Fruit fly (Drosophila melanogaster) whole organism, pupa: Measurements from ENCODE around the gene Hr38.

Source experiments
- CG10348 ChIP-seq: fragments of 200-800 bp; sonication (Bioruptor generic); IDR thresholded peaks from 2 replicates; pipeline ENCODE4 v1.3.6; 2022; ENCODE audit warnings: missing biosample characterization, missing genetic modification characterization
- CG12605 ChIP-seq: fragments of 200-800 bp; sonication (Bioruptor generic); IDR thresholded peaks from 2 replicates; pipeline ENCODE4 v1.3.6; 2022; ENCODE audit warnings: missing biosample characterization, missing genetic modification characterization
- CG13204 ChIP-seq: fragments of 200-800 bp; sonication (Bioruptor generic); optimal IDR thresholded peaks from 2 replicates; lab custom pipeline; 2018; ENCODE audit warnings: missing biosample characterization, mild to moderate bottlenecking, missing genetic modification characterization, moderate library complexity
- CG14655 ChIP-seq: fragments of 200-800 bp; sonication (Bioruptor generic); optimal IDR thresholded peaks from 3 replicates; lab custom pipeline; 2017; ENCODE audit warnings: mild to moderate bottlenecking, missing biosample characterization, missing genetic modification reagents, missing genetic modification characterization
- CG15710 ChIP-seq: fragments of 200-800 bp; sonication (Bioruptor generic); optimal IDR thresholded peaks from 2 replicates; lab custom pipeline; 2018; ENCODE audit warnings: missing biosample characterization, mild to moderate bottlenecking, missing genetic modification characterization, moderate library complexity
- CG17806 ChIP-seq: fragments of 200-800 bp; sonication (Bioruptor generic); optimal IDR thresholded peaks from 2 replicates; lab custom pipeline; 2018; ENCODE audit warnings: missing biosample characterization, mild to moderate bottlenecking, missing genetic modification characterization, moderate library complexity
- CG32121 ChIP-seq: fragments of 200-800 bp; sonication (Bioruptor generic); IDR thresholded peaks from 2 replicates; pipeline ENCODE4 v1.3.6; 2022; ENCODE audit warnings: missing biosample characterization, missing genetic modification characterization
- CG34367 ChIP-seq: fragments of 200-800 bp; sonication (Bioruptor generic); optimal IDR thresholded peaks from 2 replicates; lab custom pipeline; 2018; ENCODE audit warnings: missing biosample characterization, mild to moderate bottlenecking, missing genetic modification characterization
- CG4496 ChIP-seq: fragments of 200-800 bp; sonication (Bioruptor generic); IDR thresholded peaks from 3 replicates; pipeline ENCODE4 v1.3.6; 2022; ENCODE audit warnings: missing biosample characterization, missing genetic modification characterization
- CG8159 ChIP-seq: fragments of 200-800 bp; sonication (Bioruptor generic); optimal IDR thresholded peaks from 3 replicates; lab custom pipeline; 2018; ENCODE audit warnings: missing biosample characterization, mild to moderate bottlenecking, missing genetic modification characterization, moderate library complexity
- CG8301 ChIP-seq: fragments of 200-800 bp; sonication (Bioruptor generic); optimal IDR thresholded peaks from 2 replicates; lab custom pipeline; 2018; ENCODE audit warnings: missing biosample characterization, mild to moderate bottlenecking, missing genetic modification characterization
- CG9948 ChIP-seq: fragments of 200-800 bp; sonication (Bioruptor generic); optimal IDR thresholded peaks from 2 replicates; lab custom pipeline; 2018; ENCODE audit warnings: missing biosample characterization, mild to moderate bottlenecking, missing genetic modification characterization, moderate library complexity
- D1 ChIP-seq: fragments of 200-800 bp; sonication (Bioruptor generic); optimal IDR thresholded peaks from 2 replicates; lab custom pipeline; 2018; ENCODE audit warnings: missing biosample characterization, mild to moderate bottlenecking, missing genetic modification characterization, moderate library complexity
- EcR ChIP-seq: fragments of 200-800 bp; sonication (Bioruptor generic); optimal IDR thresholded peaks from 3 replicates; lab custom pipeline; 2019; ENCODE audit warnings: missing biosample characterization, missing genetic modification characterization, mild to moderate bottlenecking, moderate library complexity, missing genetic modification reagents
- Ets98B ChIP-seq: fragments of 200-800 bp; sonication (Bioruptor generic); IDR thresholded peaks from 2 replicates; pipeline ENCODE4 v1.3.6; 2022; ENCODE audit warnings: missing biosample characterization, missing genetic modification characterization
- Pif1A ChIP-seq: fragments of 200-800 bp; sonication (Bioruptor generic); optimal IDR thresholded peaks from 3 replicates; lab custom pipeline; 2016; ENCODE audit warnings: missing biosample characterization, missing genetic modification characterization
- Pif1B ChIP-seq: fragments of 200-800 bp; sonication (Bioruptor generic); optimal IDR thresholded peaks from 3 replicates; lab custom pipeline; 2016; ENCODE audit warnings: missing biosample characterization, missing genetic modification characterization
- Snoo ChIP-seq: fragments of 200-800 bp; sonication (Bioruptor generic); optimal IDR thresholded peaks from 3 replicates; lab custom pipeline; 2017; ENCODE audit warnings: missing biosample characterization, mild to moderate bottlenecking, missing genetic modification characterization, inconsistent platforms
- fd96Ca ChIP-seq: fragments of 200-800 bp; sonication (Bioruptor generic); IDR thresholded peaks from 3 replicates; pipeline ENCODE4 v1.3.6; 2022; ENCODE audit warnings: missing biosample characterization, missing genetic modification characterization
- gl ChIP-seq: fragments of 200-800 bp; sonication (Bioruptor generic); optimal IDR thresholded peaks from 2 replicates; lab custom pipeline; 2018; ENCODE audit warnings: missing biosample characterization, mild to moderate bottlenecking, missing genetic modification characterization
- rn ChIP-seq: fragments of 200-800 bp; sonication (Bioruptor generic); IDR thresholded peaks from 2 replicates; pipeline ENCODE4 v1.3.6; 2022; ENCODE audit warnings: missing biosample characterization, missing genetic modification characterization

The Hr38 gene

dm6 chr2L:20704511-20705266 lies 9.7 kb downstream of the Hr38 start:
- TF ChIP-seq CG10348 (GFP tag; lab: Robert Waterston, UW) (no peak), EcR (GFP tag; lab: Kevin White, UChicago) (no peak), CG9948 (no peak), CG14655 (GFP tag; lab: Kevin White, UChicago) (no peak), Pif1A (no peak), CG4496 (GFP tag; lab: Robert Waterston, UW) (no peak), CG34367 (tag; lab: Kevin White, UChicago) (no peak)

dm6 chr2L:20700534-20701239 lies 13.7 kb downstream of the Hr38 start:
- TF ChIP-seq fd96Ca (GFP tag; lab: Robert Waterston, UW) (peak; percentile 54; the same call in 2 of the 3 replicates), CG15710 (peak; percentile 90), Pif1A (peak; percentile 57), Snoo (peak; percentile 85), CG32121 (GFP tag; lab: Robert Waterston, UW) (no peak), CG10348 (GFP tag; lab: Robert Waterston, UW) (no peak), D1 (tag; lab: Kevin White, UChicago) (peak; percentile 51), CG9948 (peak; percentile 82), CG17806 (tag; lab: Kevin White, UChicago) (peak; percentile 74), rn (GFP tag; lab: Robert Waterston, UW) (peak; percentile 23; the same call in 1 of the 2 replicates), Pif1B (GFP tag; lab: Kevin White, UChicago) (peak; percentile 61), gl (tag; lab: Kevin White, UChicago) (no peak), CG14655 (GFP tag; lab: Kevin White, UChicago) (peak; percentile 90), CG34367 (tag; lab: Kevin White, UChicago) (peak; percentile 76), CG12605 (GFP tag; lab: Robert Waterston, UW) (peak; percentile 43; the same call in 1 of the 2 replicates), CG8301 (peak; percentile 83), Ets98B (GFP tag; lab: Robert Waterston, UW) (peak; percentile 64), CG13204 (GFP tag; lab: Kevin White, UChicago) (peak; percentile 56), EcR (GFP tag; lab: Kevin White, UChicago) (no peak), CG4496 (GFP tag; lab: Robert Waterston, UW) (peak; percentile 57; the same call in 2 of the 3 replicates), CG8159 (tag; lab: Kevin White, UChicago) (peak; percentile 78)

- no peak for TF ChIP-seq CG10348 (GFP tag; lab: Robert Waterston, UW)
- no peak for TF ChIP-seq CG12605 (GFP tag; lab: Robert Waterston, UW)
- peak; percentile 40; the same call in 1 of the 2 replicates for TF ChIP-seq Ets98B (GFP tag; lab: Robert Waterston, UW)
- TF ChIP-seq CG4496 (GFP tag; lab: Robert Waterston, UW) = no peak
- TF ChIP-seq rn (GFP tag; lab: Robert Waterston, UW) = no peak
- TF ChIP-seq CG32121 (GFP tag; lab: Robert Waterston, UW) = no peak
- TF ChIP-seq CG14655 (GFP tag; lab: Kevin White, UChicago) = peak; percentile 59
- TF ChIP-seq Pif1A = peak; percentile 48
- no peak for TF ChIP-seq EcR (GFP tag; lab: Kevin White, UChicago)
- TF ChIP-seq CG17806 (tag; lab: Kevin White, UChicago) = no peak
- peak; percentile 35 for TF ChIP-seq Pif1B (GFP tag; lab: Kevin White, UChicago)
- TF ChIP-seq CG8301 = peak; percentile 36
- TF ChIP-seq D1 (tag; lab: Kevin White, UChicago) = no peak
- no peak for TF ChIP-seq CG15710
- TF ChIP-seq CG34367 (tag; lab: Kevin White, UChicago) = peak; percentile 2
- TF ChIP-seq CG13204 (GFP tag; lab: Kevin White, UChicago) = no peak
- TF ChIP-seq CG8159 (tag; lab: Kevin White, UChicago) = no peak
- TF ChIP-seq fd96Ca (GFP tag; lab: Robert Waterston, UW) = peak; percentile 39; the same call in 2 of the 3 replicates
- TF ChIP-seq CG9948 = no peak
- TF ChIP-seq Snoo = no peak
- no peak for TF ChIP-seq gl (tag; lab: Kevin White, UChicago)
These were observed 19.3 kb downstream of the Hr38 start for dm6 chr2L:20695066-20695465.

dm6 chr2L:20690055-20690454 lies 24.3 kb downstream of the Hr38 start:
- TF ChIP-seq EcR (GFP tag; lab: Kevin White, UChicago) (no peak), CG4496 (GFP tag; lab: Robert Waterston, UW) (0 out of 3 replicates have a peak, but pooled peaks have one; percentile 18), CG34367 (tag; lab: Kevin White, UChicago) (no peak), CG13204 (GFP tag; lab: Kevin White, UChicago) (no peak), gl (tag; lab: Kevin White, UChicago) (no peak)

- TF ChIP-seq D1 (tag; lab: Kevin White, UChicago) = no peak
- no peak for TF ChIP-seq CG12605 (GFP tag; lab: Robert Waterston, UW)
- TF ChIP-seq CG14655 (GFP tag; lab: Kevin White, UChicago) = no peak
These were observed 25.7 kb downstream of the Hr38 start for dm6 chr2L:20688722-20689121.
